Fruit fly (Drosophila melanogaster): ENCODE data around the gene Dic61B.

DNA sequence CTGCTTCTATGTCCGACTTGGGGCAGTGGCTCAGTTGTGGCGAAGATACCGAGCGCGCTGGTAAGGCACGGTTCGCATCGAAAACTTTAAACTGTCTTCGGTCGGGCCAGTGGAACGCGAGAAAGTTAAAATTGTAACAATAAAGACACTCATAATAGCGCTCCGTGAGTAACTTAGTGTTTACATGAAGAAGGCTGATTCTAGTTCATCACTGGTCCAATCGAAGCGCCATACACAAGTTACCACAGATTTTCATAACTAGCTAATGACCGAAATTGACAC, 27.8 kb upstream of the Dic61B start:
- no peak for TF ChIP-seq Mnt (GFP tag; optimal IDR thresholded peaks at IDR 0.05)
- no peak for TF ChIP-seq CG11617 (GFP tag; optimal IDR thresholded peaks at IDR 0.05)
- TF ChIP-seq Hr96 (GFP tag; optimal IDR thresholded peaks at IDR 0.05): no peak

Measured in whole organism, adult.